Fruit fly (Drosophila melanogaster): ENCODE data around the gene Gr22f.

- TF ChIP-seq cnc (optimal IDR thresholded peaks at IDR 0.05) (no peak), Clk (GFP tag; optimal IDR thresholded peaks at IDR 0.05) (peak; percentile 34), tj (GFP tag; optimal IDR thresholded peaks at IDR 0.05) (peak; percentile 35), ovo (GFP tag; optimal IDR thresholded peaks at IDR 0.05) (no peak), CG12768 (GFP tag; optimal IDR thresholded peaks at IDR 0.05) (peak; percentile 57), CG14711 (tag; optimal IDR thresholded peaks at IDR 0.05) (peak; percentile 30), CG5204 (GFP tag; optimal IDR thresholded peaks at IDR 0.05) (peak; percentile 77), Hr96 (GFP tag; optimal IDR thresholded peaks at IDR 0.05) (peak; percentile 59), bab1 (GFP tag; optimal IDR thresholded peaks at IDR 0.05) (peak; percentile 77), toe (GFP tag; optimal IDR thresholded peaks at IDR 0.05) (peak; percentile 83)
Measured at dm6 chr2L:1729607-1730011, 26.6 kb downstream of the Gr22f start, which contains the start of the genes Eno and CG31937.

All from whole organism, adult.